Fruit fly (Drosophila melanogaster) Kc167 (cell line): ENCODE measurements around the gene eIF5B.

Source experiments
- Myc ChIP-seq: fragments of >200 bp; optimal IDR thresholded peaks from 2 replicates; lab custom pipeline; 2017; ENCODE audit warnings: missing external identifiers
- Sin3A ChIP-seq: fragments of >200 bp; optimal IDR thresholded peaks from 2 replicates; lab custom pipeline; 2018; ENCODE audit warnings: missing external identifiers
- h ChIP-seq: fragments of >200 bp; optimal IDR thresholded peaks from 3 replicates; lab custom pipeline; 2018; ENCODE audit warnings: missing external identifiers
- insv ChIP-seq: fragments of >200 bp; optimal IDR thresholded peaks from 3 replicates; lab custom pipeline; 2018; ENCODE audit warnings: missing external identifiers
- psq ChIP-seq: fragments of >200 bp; optimal IDR thresholded peaks from 2 replicates; lab custom pipeline; 2017; ENCODE audit warnings: missing external identifiers
- ttk ChIP-seq: sonication (Bioruptor generic); optimal IDR thresholded peaks from 2 replicates; lab custom pipeline; 2017; ENCODE audit warnings: missing external identifiers

dm6 chr3L:3397849-3398248, 62.9 kb downstream of the eIF5B start:
- TF ChIP-seq Myc (no peak), Sin3A (lab: Kevin White, UChicago) (no peak), psq (lab: Kevin White, UChicago) (no peak), insv (lab: Kevin White, UChicago) (no peak), h (lab: Kevin White, UChicago) (no peak), ttk (no peak)
